Worm (Caenorhabditis elegans): ENCODE data around the gene F56F11.2.

DNA sequence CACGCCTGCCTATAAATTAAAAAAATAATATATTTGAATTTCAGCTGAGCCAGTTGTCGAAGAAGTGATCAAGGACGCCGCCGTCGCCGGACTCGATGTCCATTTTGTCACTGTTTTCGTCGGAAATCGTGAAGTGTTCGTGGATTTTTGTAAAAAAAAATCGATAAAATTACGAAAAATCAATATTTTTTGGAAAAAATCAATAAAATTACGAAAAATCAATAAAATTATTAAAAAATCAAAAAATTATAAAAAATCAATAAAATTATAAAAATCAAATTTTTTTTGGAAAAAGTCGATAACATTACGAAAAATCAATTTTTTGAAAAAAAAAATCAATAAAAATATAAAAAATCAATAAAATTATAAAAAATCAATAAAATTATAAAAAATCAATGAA is 47.1 kb upstream of the F56F11.2 start:
- TF ChIP-seq ref-1 (GFP tag; conservative IDR thresholded peaks at IDR 0.05): no peak
- no peak for TF ChIP-seq ztf-29 (GFP tag; IDR thresholded peaks at IDR 0.05)
- no peak for TF ChIP-seq med-1 (GFP tag; optimal IDR thresholded peaks at IDR 0.05; ENCODE audit: insufficient read depth)
- peak; percentile 77 for TF ChIP-seq T22C8.4 (GFP tag; IDR thresholded peaks at IDR 0.05)
- no peak for TF ChIP-seq cog-1 (tag; optimal IDR thresholded peaks at IDR 0.05)
- TF ChIP-seq tab-1 (GFP tag; IDR thresholded peaks at IDR 0.05): no peak
- no peak for TF ChIP-seq ztf-23 (GFP tag; IDR thresholded peaks at IDR 0.05)
- TF ChIP-seq klf-2 (GFP tag; conservative IDR thresholded peaks at IDR 0.05): no peak
- TF ChIP-seq flt-1 (GFP tag; IDR thresholded peaks at IDR 0.05): no peak
